Worm (Caenorhabditis elegans): Measurements from ENCODE around the gene ucr-1.

DNA sequence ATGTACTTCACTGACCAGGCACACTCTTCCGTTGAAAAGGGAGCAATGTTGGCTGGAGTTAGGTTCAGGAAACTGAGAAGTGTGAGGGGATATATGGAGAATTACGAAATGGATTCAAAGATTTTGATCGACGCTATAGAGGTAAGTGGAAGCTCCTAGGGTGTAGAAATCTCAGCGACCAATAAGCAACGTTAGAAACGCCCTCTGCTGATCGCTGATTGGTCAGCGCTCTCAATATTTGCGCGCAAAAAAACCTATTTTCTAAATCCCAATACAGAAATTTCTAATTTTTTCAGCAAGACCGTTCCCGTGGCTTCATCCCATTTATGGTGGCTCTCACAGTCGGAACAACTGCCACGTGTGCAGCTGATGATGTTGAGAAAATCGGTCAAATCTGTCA is 23.7 kb downstream of the ucr-1 start:
- TF ChIP-seq flt-1 (GFP tag; IDR thresholded peaks at IDR 0.05) (no peak), T22C8.4 (GFP tag; IDR thresholded peaks at IDR 0.05) (no peak), ref-1 (GFP tag; conservative IDR thresholded peaks at IDR 0.05) (no peak), klf-2 (GFP tag; conservative IDR thresholded peaks at IDR 0.05) (no peak), cog-1 (tag; optimal IDR thresholded peaks at IDR 0.05) (no peak), ztf-23 (GFP tag; IDR thresholded peaks at IDR 0.05) (no peak)
